Worm (Caenorhabditis elegans) whole organism, young adult: ENCODE results near the gene T22B3.3.

Source experiments
- F57A8.1 ChIP-seq: fragments of 200-800 bp; sonication (Bioruptor generic); optimal IDR thresholded peaks from 2 replicates; lab custom pipeline; 2018; ENCODE audit warnings: mild to moderate bottlenecking, missing genetic modification characterization, moderate library complexity, missing compliant biosample characterization
- attf-6 ChIP-seq: fragments of 200-800 bp; sonication (Bioruptor generic); IDR thresholded peaks from 2 replicates; pipeline ENCODE4 v1.3.6; 2022; ENCODE audit warnings: missing genetic modification reagents, missing genetic modification characterization, missing compliant biosample characterization
- egl-18 ChIP-seq: fragments of 200-800 bp; sonication (Bioruptor generic); IDR thresholded peaks from 2 replicates; pipeline ENCODE4 v1.3.6; 2022; ENCODE audit warnings: missing genetic modification reagents, missing genetic modification characterization, missing compliant biosample characterization
- mxl-1 ChIP-seq: sonication (generic microtip); optimal IDR thresholded peaks from 2 replicates; lab custom pipeline; 2016; ENCODE audit warnings: missing genetic modification characterization, missing compliant biosample characterization
- nfyb-1 ChIP-seq: fragments of 200-800 bp; sonication (Bioruptor generic); IDR thresholded peaks from 2 replicates; pipeline ENCODE4 v1.3.6; 2022; ENCODE audit warnings: missing genetic modification reagents, missing genetic modification characterization, missing compliant biosample characterization
- tlf-1 ChIP-seq: fragments of 200-800 bp; sonication (Bioruptor generic); optimal IDR thresholded peaks from 2 replicates; lab custom pipeline; 2018; ENCODE audit warnings: mild to moderate bottlenecking, missing genetic modification characterization, missing compliant biosample characterization
- unc-62 ChIP-seq: fragments of 150-350 bp; optimal IDR thresholded peaks from 2 replicates; lab custom pipeline; 2014; ENCODE audit warnings: missing biosample characterization, missing genetic modification reagents, missing genetic modification characterization

ce11 chrIV:11713289-11713688 is 9.7 kb upstream of the T22B3.3 start:
- TF ChIP-seq unc-62 (GFP tag; lab: Kevin White, UChicago) (no peak), F57A8.1 (GFP tag; lab: Kevin White, UChicago) (no peak), nfyb-1 (GFP tag; lab: Robert Waterston, UW) (no peak), attf-6 (GFP tag; lab: Robert Waterston, UW) (no peak), egl-18 (no peak), mxl-1 (no peak), tlf-1 (GFP tag; lab: Kevin White, UChicago) (no peak)
